Worm (Caenorhabditis elegans): ENCODE results near the gene trpp-4.

Gene trpp-4

ce11 chrV:9424514-9424913, 24.4 kb downstream of the trpp-4 start:
- TF ChIP-seq snpc-4 (GFP tag; optimal IDR thresholded peaks at IDR 0.05) (no peak), snpc-4 (tag; optimal IDR thresholded peaks at IDR 0.05) (peak in 1 of 4 experiments; percentile 8), lin-40 (tag; optimal IDR thresholded peaks at IDR 0.05) (peak; percentile 26), nhr-80 (tag; optimal IDR thresholded peaks at IDR 0.05) (peak; percentile 89), ZK185.1 (tag; optimal IDR thresholded peaks at IDR 0.05; ENCODE audit: poor library complexity, severe bottlenecking) (peak; percentile 5), ets-4 (GFP tag; optimal IDR thresholded peaks at IDR 0.05) (peak; percentile 9), rec-8 (tag; optimal IDR thresholded peaks at IDR 0.05) (no peak), let-607 (tag; optimal IDR thresholded peaks at IDR 0.05) (peak in 1 of 2 experiments; percentile 31), atf-7 (tag; optimal IDR thresholded peaks at IDR 0.05) (peak; percentile 5), unc-130 (GFP tag; optimal IDR thresholded peaks at IDR 0.05) (no peak), cebp-1 (GFP tag; IDR thresholded peaks at IDR 0.05) (no peak), cebp-1 (tag; optimal IDR thresholded peaks at IDR 0.05) (peak; percentile 52), ztf-6 (GFP tag; IDR thresholded peaks at IDR 0.05) (no peak), chd-7 (tag; optimal IDR thresholded peaks at IDR 0.05) (peak; percentile 2), attf-5 (GFP tag; optimal IDR thresholded peaks at IDR 0.05) (peak; percentile 46), K12H6.12 (tag; optimal IDR thresholded peaks at IDR 0.05) (peak; percentile 36), ceh-27 (GFP tag; optimal IDR thresholded peaks at IDR 0.05) (peak; percentile 26), tbx-9 (tag; optimal IDR thresholded peaks at IDR 0.05; ENCODE audit: borderline replicate concordance) (no peak)

DNA sequence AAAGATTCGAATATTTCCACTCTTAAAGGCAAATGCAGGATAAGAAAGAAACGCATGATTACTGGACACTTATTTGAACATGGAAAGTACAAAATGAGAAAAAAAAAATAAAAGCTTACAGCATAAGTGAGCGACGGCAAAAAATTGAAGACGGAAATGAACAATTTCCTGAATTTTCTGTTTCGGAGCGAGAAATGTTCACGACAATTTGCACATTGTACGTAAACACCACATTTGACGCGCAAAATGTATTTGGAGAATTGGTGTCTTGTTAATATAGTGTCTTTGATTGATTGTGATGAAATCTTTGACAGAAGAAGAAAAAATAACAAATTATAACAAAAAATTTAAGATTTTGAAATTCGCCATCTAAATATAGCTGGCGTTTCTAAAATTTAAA, 25.5 kb downstream of the trpp-4 start, which contains the start of gene F36D4.5:
Gene F36D4.5 (minus strand): TSS at position 225 of the 400 bp plus-strand sequence.
- TF ChIP-seq lir-1 (GFP tag; conservative IDR thresholded peaks at IDR 0.05): no peak
- TF ChIP-seq cebp-1 (GFP tag; IDR thresholded peaks at IDR 0.05): no peak
- TF ChIP-seq cebp-1 (tag; optimal IDR thresholded peaks at IDR 0.05): peak; percentile 20

ce11 chrV:9427075-9427474, 26.9 kb downstream of the trpp-4 start, which contains the start of gene F36D4.6:
TSS of gene F36D4.6 (minus strand) at chrV:9427175.
- no peak for TF ChIP-seq egl-44 (GFP tag; IDR thresholded peaks at IDR 0.05)
- no peak for TF ChIP-seq zfh-2 (GFP tag; conservative IDR thresholded peaks at IDR 0.05)
- no peak for TF ChIP-seq rec-8 (tag; optimal IDR thresholded peaks at IDR 0.05)
- no peak for TF ChIP-seq nfya-2 (GFP tag; IDR thresholded peaks at IDR 0.05)
- no peak for TF ChIP-seq bed-2 (GFP tag; IDR thresholded peaks at IDR 0.05)
- no peak for TF ChIP-seq madf-6 (GFP tag; IDR thresholded peaks at IDR 0.05)
- TF ChIP-seq F33H1.4 (GFP tag; IDR thresholded peaks at IDR 0.05): no peak
- no peak for TF ChIP-seq ceh-40 (GFP tag; IDR thresholded peaks at IDR 0.05)
- TF ChIP-seq dpff-1 (tag; optimal IDR thresholded peaks at IDR 0.05): no peak
- no peak for TF ChIP-seq F57A8.1 (GFP tag; optimal IDR thresholded peaks at IDR 0.05)
- TF ChIP-seq lsl-1 (GFP tag; optimal IDR thresholded peaks at IDR 0.05): no peak
- TF ChIP-seq hmg-1.2 (GFP tag; IDR thresholded peaks at IDR 0.05): no peak

ce11 chrV:9438629-9439028, 38.5 kb downstream of the trpp-4 start:
- peak; percentile 92 for TF ChIP-seq hsf-1 (GFP tag; IDR thresholded peaks at IDR 0.05)

ce11 chrV:9439315-9440002, 39.3 kb downstream of the trpp-4 start, which contains the start of gene Y54B9A.1:
TSS of gene Y54B9A.1 (minus strand) at chrV:9439549.
- TF ChIP-seq nhr-120 (GFP tag; IDR thresholded peaks at IDR 0.05) (0 out of 2 replicates have a peak, but pooled peaks have one; percentile 8), D2030.7 (GFP tag; IDR thresholded peaks at IDR 0.05) (0 out of 2 replicates have a peak, but pooled peaks have one; percentile 49), F33H1.4 (GFP tag; IDR thresholded peaks at IDR 0.05) (peak; percentile 70), ekl-4 (GFP tag; IDR thresholded peaks at IDR 0.05) (peak; percentile 84), rcor-1 (GFP tag; IDR thresholded peaks at IDR 0.05) (peak; percentile 79), hsf-1 (GFP tag; IDR thresholded peaks at IDR 0.05) (peak; percentile 94), attf-6 (GFP tag; IDR thresholded peaks at IDR 0.05) (peak; percentile 93), madf-3 (GFP tag; IDR thresholded peaks at IDR 0.05) (peak; percentile 91), madf-6 (GFP tag; IDR thresholded peaks at IDR 0.05) (peak; percentile 91), ceh-91 (GFP tag; IDR thresholded peaks at IDR 0.05) (0 out of 2 replicates have a peak, but pooled peaks have one; percentile 8), hmg-20 (GFP tag; IDR thresholded peaks at IDR 0.05) (peak; percentile 39; the same call in 1 of the 2 replicates), dox-1 (GFP tag; IDR thresholded peaks at IDR 0.05) (peak; percentile 86; the same call in 1 of the 2 replicates), F39B2.1 (GFP tag; IDR thresholded peaks at IDR 0.05) (peak; percentile 73; the same call in 1 of the 2 replicates)
